Worm (Caenorhabditis elegans): ENCODE measurements around the gene comt-4.

DNA sequence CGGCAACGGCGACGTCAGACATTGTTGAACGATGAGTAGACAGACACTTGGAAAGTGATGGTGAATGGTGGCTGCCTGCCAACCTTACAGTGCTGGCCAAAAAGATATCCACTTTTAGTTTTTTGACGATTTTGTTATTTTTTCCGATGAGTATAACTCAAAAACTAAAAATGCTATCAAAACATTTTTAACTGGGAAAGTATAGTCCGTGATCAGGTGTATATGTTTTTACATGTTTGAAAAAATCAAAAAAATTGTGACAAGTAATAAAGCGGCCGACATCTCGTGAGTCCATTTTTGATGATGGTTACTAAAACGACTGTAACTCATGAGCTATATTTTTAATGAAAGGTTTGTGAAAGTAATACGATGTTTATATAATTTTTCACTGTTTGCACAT lies 18.5 kb downstream of the comt-4 start, which contains the start of gene hil-6:
- no peak for TF ChIP-seq aly-2 (tag; optimal IDR thresholded peaks at IDR 0.05)
- no peak for TF ChIP-seq ceh-82 (tag; optimal IDR thresholded peaks at IDR 0.05)
- TF ChIP-seq mdl-1 (tag; optimal IDR thresholded peaks at IDR 0.05) = no peak

All from whole organism, L2 larva.